Worm (Caenorhabditis elegans) whole organism, L2 larva: Measurements from ENCODE around the gene gcsh-1.
A peak's percentile ranks its signal among the peaks of the same experiment; 100 is the strongest.

Source experiments
- C34F6.9 ChIP-seq: fragments of 150-350 bp; optimal IDR thresholded peaks from 2 replicates; lab custom pipeline; 2014; ENCODE audit warnings: missing biosample characterization, missing genetic modification characterization
- F13H6.1 ChIP-seq: sonication (generic microtip); optimal IDR thresholded peaks from 2 replicates; lab custom pipeline; 2016; ENCODE audit warnings: missing genetic modification characterization, missing compliant biosample characterization
- R02D3.7 ChIP-seq: fragments of 150-350 bp; optimal IDR thresholded peaks from 2 replicates; lab custom pipeline; 2014; ENCODE audit warnings: missing biosample characterization, missing genetic modification characterization
- Y55F3AM.14 ChIP-seq: fragments of 200-800 bp; sonication (Bioruptor generic); optimal IDR thresholded peaks from 2 replicates; lab custom pipeline; 2018; ENCODE audit warnings: mild to moderate bottlenecking, missing genetic modification characterization, missing compliant biosample characterization
- ZK546.5 ChIP-seq: sonication (generic microtip); optimal IDR thresholded peaks from 2 replicates; lab custom pipeline; 2017; ENCODE audit warnings: missing biosample characterization, missing genetic modification characterization
- aly-2 ChIP-seq: fragments of 150-350 bp; optimal IDR thresholded peaks from 2 replicates; lab custom pipeline; 2014; ENCODE audit warnings: missing biosample characterization, missing genetic modification characterization
- ceh-16 ChIP-seq: fragments of 150-350 bp; optimal IDR thresholded peaks from 2 replicates; lab custom pipeline; 2014; ENCODE audit warnings: missing biosample characterization, missing genetic modification characterization
- crh-2 ChIP-seq: sonication (generic microtip); optimal IDR thresholded peaks from 2 replicates; lab custom pipeline; 2017; ENCODE audit warnings: missing biosample characterization, missing genetic modification characterization
- egl-27 ChIP-seq: sonication (generic microtip); optimal IDR thresholded peaks from 3 replicates; lab custom pipeline; 2017; ENCODE audit warnings: missing biosample characterization, missing genetic modification reagents, missing genetic modification characterization
- elt-1 ChIP-seq: fragments of 150-350 bp; optimal IDR thresholded peaks from 2 replicates; lab custom pipeline; 2014; ENCODE audit warnings: missing biosample characterization, missing genetic modification characterization
- elt-3 ChIP-seq: sonication (generic microtip); optimal IDR thresholded peaks from 2 replicates; lab custom pipeline; 2017; ENCODE audit warnings: missing biosample characterization, missing genetic modification characterization
- fos-1 ChIP-seq: fragments of 150-350 bp; optimal IDR thresholded peaks from 2 replicates; lab custom pipeline; 2014; ENCODE audit warnings: missing biosample characterization, missing genetic modification characterization
- gmeb-1 ChIP-seq: fragments of 150-350 bp; optimal IDR thresholded peaks from 2 replicates; lab custom pipeline; 2014; ENCODE audit warnings: missing biosample characterization, missing genetic modification characterization
- lin-11 ChIP-seq: fragments of 150-350 bp; sonication (generic microtip); optimal IDR thresholded peaks from 2 replicates; lab custom pipeline; 2014; ENCODE audit warnings: missing biosample characterization, missing genetic modification characterization, inconsistent platforms, mixed read lengths
- lin-13 ChIP-seq: fragments of 150-350 bp; optimal IDR thresholded peaks from 2 replicates; lab custom pipeline; 2014; ENCODE audit warnings: missing biosample characterization, missing genetic modification reagents, missing genetic modification characterization
- lin-39 ChIP-seq: fragments of 150-350 bp; optimal IDR thresholded peaks from 2 replicates; lab custom pipeline; 2014; ENCODE audit warnings: missing biosample characterization, missing genetic modification reagents, missing genetic modification characterization
- mab-5 ChIP-seq: fragments of 150-350 bp; optimal IDR thresholded peaks from 2 replicates; lab custom pipeline; 2014; ENCODE audit warnings: missing biosample characterization, missing genetic modification characterization
- mbf-1 ChIP-seq: sonication (generic microtip); optimal IDR thresholded peaks from 2 replicates; lab custom pipeline; 2017; ENCODE audit warnings: missing biosample characterization, missing genetic modification characterization
- mdl-1 ChIP-seq, 2 experiments: fragments of 150-350 bp in 1 of 2; sonication (generic microtip) in 1 of 2; optimal IDR thresholded peaks; 2 replicates each; lab custom pipeline; 2017; ENCODE audit warnings: missing biosample characterization in 2 of 2, missing genetic modification characterization in 2 of 2
- nhr-10 ChIP-seq: sonication (generic microtip); optimal IDR thresholded peaks from 2 replicates; lab custom pipeline; 2017; ENCODE audit warnings: missing biosample characterization, missing genetic modification characterization
- nhr-11 ChIP-seq: fragments of 150-350 bp; optimal IDR thresholded peaks from 2 replicates; lab custom pipeline; 2014; ENCODE audit warnings: missing biosample characterization, missing genetic modification characterization
- nhr-12 ChIP-seq: fragments of 150-350 bp; optimal IDR thresholded peaks from 2 replicates; lab custom pipeline; 2014; ENCODE audit warnings: missing biosample characterization, missing genetic modification characterization
- nhr-129 ChIP-seq: fragments of 150-350 bp; optimal IDR thresholded peaks from 2 replicates; lab custom pipeline; 2014; ENCODE audit warnings: missing biosample characterization, missing genetic modification characterization
- nhr-21 ChIP-seq: fragments of 150-350 bp; optimal IDR thresholded peaks from 2 replicates; lab custom pipeline; 2014; ENCODE audit warnings: missing biosample characterization, missing genetic modification characterization
- nhr-23 ChIP-seq: fragments of 150-350 bp; optimal IDR thresholded peaks from 2 replicates; lab custom pipeline; 2014; ENCODE audit warnings: missing biosample characterization, missing genetic modification reagents, missing genetic modification characterization
- nhr-237 ChIP-seq: fragments of 150-350 bp; optimal IDR thresholded peaks from 2 replicates; lab custom pipeline; 2014; ENCODE audit warnings: missing biosample characterization, missing genetic modification characterization
- nhr-25 ChIP-seq: fragments of 150-350 bp; sonication (generic microtip); optimal IDR thresholded peaks from 3 replicates; lab custom pipeline; 2014; ENCODE audit warnings: missing biosample characterization, missing genetic modification characterization
- nhr-6 ChIP-seq: fragments of 150-350 bp; optimal IDR thresholded peaks from 2 replicates; lab custom pipeline; 2014; ENCODE audit warnings: missing biosample characterization, missing genetic modification characterization
- nhr-77 ChIP-seq: fragments of 150-350 bp; optimal IDR thresholded peaks from 2 replicates; lab custom pipeline; 2014; ENCODE audit warnings: missing biosample characterization, missing genetic modification characterization
- peb-1 ChIP-seq: fragments of 150-350 bp; optimal IDR thresholded peaks from 2 replicates; lab custom pipeline; 2014; ENCODE audit warnings: missing biosample characterization, missing genetic modification characterization
- sem-4 ChIP-seq: fragments of 150-350 bp; optimal IDR thresholded peaks from 2 replicates; lab custom pipeline; 2014; ENCODE audit warnings: missing biosample characterization, missing genetic modification reagents, missing genetic modification characterization
- sma-9 ChIP-seq, 2 experiments: fragments of 150-350 bp in 1 of 2; sonication (generic microtip) in 1 of 2; optimal IDR thresholded peaks; 2 replicates each; lab custom pipeline; 2014 to 2016; ENCODE audit warnings: missing genetic modification characterization in 2 of 2, mild to moderate bottlenecking in 1 of 2, missing biosample characterization in 1 of 2, missing compliant biosample characterization in 1 of 2, missing genetic modification reagents in 1 of 2, moderate library complexity in 1 of 2
- snpc-4 ChIP-seq: fragments of 150-350 bp; optimal IDR thresholded peaks from 2 replicates; lab custom pipeline; 2014; ENCODE audit warnings: missing biosample characterization, missing genetic modification characterization
- unc-62 ChIP-seq: fragments of 150-350 bp; optimal IDR thresholded peaks from 2 replicates; lab custom pipeline; 2014; ENCODE audit warnings: missing biosample characterization, missing genetic modification reagents, missing genetic modification characterization
- zag-1 ChIP-seq: fragments of 150-350 bp; optimal IDR thresholded peaks from 2 replicates; lab custom pipeline; 2014; ENCODE audit warnings: missing biosample characterization, missing genetic modification characterization
- ztf-1 ChIP-seq: fragments of 200-800 bp; sonication (Bioruptor generic); conservative IDR thresholded peaks from 2 replicates; pipeline ENCODE4 v1.3.6; 2022; ENCODE audit warnings: missing genetic modification characterization, missing compliant biosample characterization
- ztf-11 ChIP-seq: sonication (generic microtip); optimal IDR thresholded peaks from 2 replicates; lab custom pipeline; 2017; ENCODE audit warnings: missing biosample characterization, missing genetic modification characterization

gcsh-1 gene

ce11 chrX:14495785-14496184 lies 19.1 kb downstream of the gcsh-1 start, which contains the start of gene ztf-14:
TSS of gene ztf-14 (plus strand) at chrX:14496085.
- TF ChIP-seq zag-1 (tag; lab: Kevin White, UChicago): no peak
- TF ChIP-seq lin-11 (tag; lab: Kevin White, UChicago): no peak
- no peak for TF ChIP-seq gmeb-1
- TF ChIP-seq elt-1 (tag; lab: Kevin White, UChicago): no peak
- TF ChIP-seq sem-4 (tag; lab: Kevin White, UChicago): no peak
- no peak for TF ChIP-seq peb-1 (tag; lab: Kevin White, UChicago)
- TF ChIP-seq aly-2 (tag; lab: Kevin White, UChicago): no peak
- no peak for TF ChIP-seq ztf-11 (tag; lab: Kevin White, UChicago)
- TF ChIP-seq nhr-6 (tag; lab: Kevin White, UChicago): no peak
- no peak for TF ChIP-seq nhr-25 (tag; lab: Kevin White, UChicago)
- TF ChIP-seq unc-62 (GFP tag; lab: Kevin White, UChicago): no peak
- no peak for TF ChIP-seq ZK546.5 (tag; lab: Kevin White, UChicago)
- TF ChIP-seq mbf-1 (tag; lab: Kevin White, UChicago): no peak
- TF ChIP-seq mdl-1 (tag; optimal IDR thresholded peaks at IDR 0.05; lab: Kevin White, UChicago): no peak
- no peak for TF ChIP-seq elt-3
- TF ChIP-seq R02D3.7 (tag; lab: Kevin White, UChicago): no peak
- TF ChIP-seq egl-27 (tag; lab: Kevin White, UChicago): no peak
- no peak for TF ChIP-seq F13H6.1
- no peak for TF ChIP-seq ztf-1 (GFP tag; lab: Robert Waterston, UW)

DNA sequence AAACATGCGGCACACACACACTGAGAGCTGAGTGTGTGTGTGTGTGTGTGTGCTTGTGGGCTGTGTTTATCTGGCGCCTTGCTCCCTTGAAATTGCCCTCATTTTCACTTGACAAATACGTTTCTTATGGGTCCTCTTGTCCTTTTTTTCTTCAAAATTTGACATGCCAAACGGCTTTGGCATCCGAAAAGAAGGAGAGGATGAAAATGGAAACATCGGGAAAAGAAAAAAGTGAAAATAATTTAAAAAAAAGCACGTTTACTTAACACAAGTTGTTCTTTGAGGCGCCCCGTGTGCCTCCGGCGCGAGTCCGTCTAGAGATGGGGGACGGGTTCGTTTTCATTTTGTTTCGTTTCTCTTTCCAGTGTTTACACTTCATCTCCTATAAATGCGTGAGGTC lies 19.8 kb downstream of the gcsh-1 start:
- TF ChIP-seq ZK546.5 (tag; lab: Kevin White, UChicago) (no peak), C34F6.9 (peak; percentile 7), nhr-129 (tag; lab: Kevin White, UChicago) (peak; percentile 15)

DNA sequence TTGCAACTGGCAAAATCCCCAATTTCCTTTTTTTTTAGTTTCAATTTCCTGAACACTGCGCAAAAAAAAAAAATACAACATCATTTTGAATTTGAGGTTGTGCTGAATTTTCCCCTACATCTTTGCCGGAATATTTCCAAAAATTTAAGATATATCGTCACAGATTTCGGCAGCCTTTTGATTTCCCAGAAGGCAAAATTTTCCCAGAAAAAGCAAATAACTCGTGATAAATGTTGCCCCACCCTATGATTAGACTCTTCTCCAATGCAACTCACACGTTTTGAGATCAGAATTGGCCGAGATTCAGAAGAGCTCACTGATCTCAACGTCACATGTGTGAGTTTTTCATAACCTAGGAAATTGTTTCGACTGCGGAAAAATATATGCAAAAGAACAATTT lies 22.4 kb downstream of the gcsh-1 start:
- TF ChIP-seq mbf-1 (tag; lab: Kevin White, UChicago): no peak
- TF ChIP-seq ZK546.5 (tag; lab: Kevin White, UChicago): no peak
- TF ChIP-seq peb-1 (tag; lab: Kevin White, UChicago): no peak
- TF ChIP-seq sma-9 (GFP tag; optimal IDR thresholded peaks at IDR 0.05; lab: Kevin White, UChicago): no peak
- TF ChIP-seq sma-9 (tag; optimal IDR thresholded peaks at IDR 0.05; lab: Kevin White, UChicago): no peak
- no peak for TF ChIP-seq aly-2 (tag; lab: Kevin White, UChicago)
- TF ChIP-seq nhr-21 (tag; lab: Kevin White, UChicago): no peak
- TF ChIP-seq nhr-6 (tag; lab: Kevin White, UChicago): no peak

DNA sequence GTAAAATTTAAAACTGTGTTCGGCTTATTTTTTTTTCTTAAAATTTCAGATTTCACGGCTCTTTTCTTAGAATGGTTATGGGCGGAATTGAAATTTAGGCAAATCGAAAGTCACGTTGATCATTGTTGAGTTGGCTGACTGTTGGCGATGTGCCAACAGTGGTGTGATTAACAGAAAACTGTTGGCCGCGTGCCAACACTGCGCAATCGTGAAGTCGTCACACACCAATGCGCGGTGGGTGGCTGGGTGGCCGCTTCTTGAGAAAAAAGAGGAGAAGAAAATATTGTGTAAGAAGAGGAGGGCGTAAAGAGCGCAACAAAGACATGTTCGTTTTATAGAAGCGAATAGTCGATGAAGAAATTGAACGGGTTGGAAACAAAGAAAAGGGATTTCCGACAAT lies 23.8 kb downstream of the gcsh-1 start:
- TF ChIP-seq ceh-16 (peak; percentile 61), nhr-25 (tag; lab: Kevin White, UChicago) (peak; percentile 64), snpc-4 (tag; lab: Kevin White, UChicago) (no peak), crh-2 (no peak), mdl-1 (tag; optimal IDR thresholded peaks at IDR 0.05; lab: Kevin White, UChicago) (no peak)

- TF ChIP-seq nhr-6 (tag; lab: Kevin White, UChicago) (no peak), lin-11 (tag; lab: Kevin White, UChicago) (no peak), Y55F3AM.14 (GFP tag; lab: Kevin White, UChicago) (no peak), sma-9 (GFP tag; optimal IDR thresholded peaks at IDR 0.05; lab: Kevin White, UChicago) (no peak), sma-9 (tag; optimal IDR thresholded peaks at IDR 0.05; lab: Kevin White, UChicago) (no peak), R02D3.7 (tag; lab: Kevin White, UChicago) (no peak), elt-1 (tag; lab: Kevin White, UChicago) (no peak), sem-4 (tag; lab: Kevin White, UChicago) (no peak)
These were observed 24.4 kb downstream of the gcsh-1 start for ce11 chrX:14490486-14490885.

- TF ChIP-seq ZK546.5 (tag; lab: Kevin White, UChicago): no peak
- no peak for TF ChIP-seq elt-3
- no peak for TF ChIP-seq elt-1 (tag; lab: Kevin White, UChicago)
- no peak for TF ChIP-seq nhr-12 (tag; lab: Kevin White, UChicago)
- no peak for TF ChIP-seq nhr-237
- TF ChIP-seq gmeb-1: peak; percentile 55
- TF ChIP-seq nhr-6 (tag; lab: Kevin White, UChicago): peak; percentile 48
- peak; percentile 63 for TF ChIP-seq C34F6.9
- peak; percentile 80 for TF ChIP-seq nhr-129 (tag; lab: Kevin White, UChicago)
- peak; percentile 73 for TF ChIP-seq lin-13 (GFP tag; lab: Kevin White, UChicago)
- peak; percentile 53 for TF ChIP-seq nhr-21 (tag; lab: Kevin White, UChicago)
- TF ChIP-seq nhr-11: no peak
- no peak for TF ChIP-seq nhr-10 (tag; lab: Kevin White, UChicago)
- peak; percentile 63 for TF ChIP-seq ceh-16
- TF ChIP-seq R02D3.7 (tag; lab: Kevin White, UChicago): no peak
- peak; percentile 75 for TF ChIP-seq crh-2
- no peak for TF ChIP-seq lin-39
- TF ChIP-seq nhr-77 (tag; lab: Kevin White, UChicago): no peak
- peak; percentile 87 for TF ChIP-seq sma-9 (GFP tag; optimal IDR thresholded peaks at IDR 0.05; lab: Kevin White, UChicago)
- no peak for TF ChIP-seq sma-9 (tag; optimal IDR thresholded peaks at IDR 0.05; lab: Kevin White, UChicago)
- no peak for TF ChIP-seq mbf-1 (tag; lab: Kevin White, UChicago)
- TF ChIP-seq snpc-4 (tag; lab: Kevin White, UChicago): peak; percentile 69
- peak; percentile 72 for TF ChIP-seq sem-4 (tag; lab: Kevin White, UChicago)
- TF ChIP-seq nhr-23: no peak
- TF ChIP-seq peb-1 (tag; lab: Kevin White, UChicago): no peak
- peak; percentile 85 for TF ChIP-seq nhr-25 (tag; lab: Kevin White, UChicago)
- TF ChIP-seq unc-62 (GFP tag; lab: Kevin White, UChicago): no peak
- peak; percentile 93 for TF ChIP-seq fos-1 (tag; lab: Kevin White, UChicago)
- peak; percentile 50 for TF ChIP-seq mab-5
These were observed 24.9 kb downstream of the gcsh-1 start, which contains the start of gene his-24 for ce11 chrX:14489945-14490344. TSS of gene his-24 (plus strand) at chrX:14490094.
